Worm (Caenorhabditis elegans) whole organism, L1 larva: Measurements from ENCODE around the gene vab-1.
A peak's percentile ranks its signal among the peaks of the same experiment; 100 is the strongest.

Experiments used
- C16A3.4 ChIP-seq: fragments of 150-350 bp; optimal IDR thresholded peaks from 2 replicates; lab custom pipeline; 2014; ENCODE audit warnings: missing biosample characterization, missing genetic modification characterization
- F16B12.6 ChIP-seq: fragments of 150-350 bp; optimal IDR thresholded peaks from 2 replicates; lab custom pipeline; 2014; ENCODE audit warnings: missing biosample characterization, missing genetic modification characterization
- ceh-90 ChIP-seq: sonication (generic microtip); optimal IDR thresholded peaks from 2 replicates; lab custom pipeline; 2016; ENCODE audit warnings: missing genetic modification characterization, missing compliant biosample characterization
- ces-1 ChIP-seq: fragments of 150-350 bp; optimal IDR thresholded peaks from 2 replicates; lab custom pipeline; 2014; ENCODE audit warnings: missing biosample characterization, missing genetic modification reagents, missing genetic modification characterization
- dpl-1 ChIP-seq, 3 experiments: fragments of 150-350 bp in 2 of 3; sonication (generic microtip) in 1 of 3; optimal IDR thresholded peaks; 2 replicates each; lab custom pipeline; 2014 to 2017; ENCODE audit warnings: missing biosample characterization in 3 of 3, missing genetic modification characterization in 3 of 3, missing genetic modification reagents in 3 of 3
- efl-1 ChIP-seq, 4 experiments: fragments of 150-350 bp; optimal IDR thresholded peaks in 3 of 4; peaks in 1 of 4; 1 replicate in 1 of 4; 2 replicates in 3 of 4; lab custom pipeline; 2014; ENCODE audit warnings: missing biosample characterization in 2 of 4, missing genetic modification characterization in 2 of 4, missing genetic modification reagents in 2 of 4
- efl-3 ChIP-seq: fragments of 200-800 bp; sonication (Bioruptor generic); optimal IDR thresholded peaks from 2 replicates; lab custom pipeline; 2018; ENCODE audit warnings: mild to moderate bottlenecking, missing genetic modification characterization, missing compliant biosample characterization
- egl-27 ChIP-seq, 2 experiments: fragments of 150-350 bp in 1 of 2; sonication (generic microtip); optimal IDR thresholded peaks; 3 replicates each; lab custom pipeline; 2017 to 2018; ENCODE audit warnings: missing biosample characterization in 2 of 2, missing genetic modification characterization in 2 of 2, missing genetic modification reagents in 2 of 2
- elt-2 ChIP-seq: sonication (generic microtip); optimal IDR thresholded peaks from 2 replicates; lab custom pipeline; 2016; ENCODE audit warnings: missing genetic modification characterization, mild to moderate bottlenecking, inconsistent platforms, missing compliant biosample characterization, missing genetic modification reagents
- elt-3 ChIP-seq, 6 experiments: fragments of 150-350 bp in 1 of 6; sonication (generic microtip); optimal IDR thresholded peaks; 2 replicates each; lab custom pipeline; 2017 to 2018; ENCODE audit warnings: missing biosample characterization in 6 of 6, missing genetic modification characterization in 6 of 6, inconsistent platforms in 1 of 6
- ets-5 ChIP-seq: fragments of 200-800 bp; sonication (Bioruptor generic); IDR thresholded peaks from 2 replicates; pipeline ENCODE4 v1.3.6; 2022; ENCODE audit warnings: missing genetic modification characterization, missing compliant biosample characterization
- fkh-10 ChIP-seq: sonication (generic microtip); optimal IDR thresholded peaks from 2 replicates; lab custom pipeline; 2017; ENCODE audit warnings: missing biosample characterization, missing genetic modification reagents, missing genetic modification characterization
- fkh-4 ChIP-seq: sonication (generic microtip); optimal IDR thresholded peaks from 2 replicates; lab custom pipeline; 2016; ENCODE audit warnings: missing compliant biosample characterization, missing genetic modification characterization, borderline replicate concordance
- fos-1 ChIP-seq: fragments of 150-350 bp; optimal IDR thresholded peaks from 2 replicates; lab custom pipeline; 2014; ENCODE audit warnings: missing biosample characterization, missing genetic modification characterization
- grh-1 ChIP-seq: fragments of 200-800 bp; sonication (Bioruptor generic); IDR thresholded peaks from 2 replicates; pipeline ENCODE4 v1.3.6; 2022; ENCODE audit warnings: missing genetic modification reagents, missing genetic modification characterization, missing compliant biosample characterization
- hlh-4 ChIP-seq: sonication (generic microtip); optimal IDR thresholded peaks from 2 replicates; lab custom pipeline; 2016; ENCODE audit warnings: mild to moderate bottlenecking, missing genetic modification characterization, missing compliant biosample characterization
- irx-1 ChIP-seq: sonication (generic microtip); optimal IDR thresholded peaks from 2 replicates; lab custom pipeline; 2016; ENCODE audit warnings: missing genetic modification characterization, missing compliant biosample characterization
- lin-13 ChIP-seq: fragments of 150-350 bp; optimal IDR thresholded peaks from 2 replicates; lab custom pipeline; 2014; ENCODE audit warnings: missing biosample characterization, missing genetic modification reagents, missing genetic modification characterization
- lin-14 ChIP-seq: fragments of 200-800 bp; sonication (Bioruptor generic); optimal IDR thresholded peaks from 2 replicates; lab custom pipeline; 2018; ENCODE audit warnings: mild to moderate bottlenecking, missing genetic modification characterization, moderate library complexity, missing compliant biosample characterization
- lin-15B ChIP-seq: fragments of 150-350 bp; sonication (generic microtip); optimal IDR thresholded peaks from 3 replicates; lab custom pipeline; 2014; ENCODE audit warnings: missing biosample characterization, missing genetic modification characterization
- lsy-2 ChIP-seq, 2 experiments: fragments of 150-350 bp; optimal IDR thresholded peaks; 2 replicates each; lab custom pipeline; 2014; ENCODE audit warnings: missing biosample characterization in 2 of 2, missing genetic modification characterization in 2 of 2
- mef-2 ChIP-seq: fragments of 150-350 bp; optimal IDR thresholded peaks from 2 replicates; lab custom pipeline; 2014; ENCODE audit warnings: missing biosample characterization, missing genetic modification characterization
- nhr-11 ChIP-seq: fragments of 150-350 bp; optimal IDR thresholded peaks from 2 replicates; lab custom pipeline; 2014; ENCODE audit warnings: missing biosample characterization, missing genetic modification characterization
- nhr-19 ChIP-seq: fragments of 200-800 bp; sonication (Bioruptor generic); conservative IDR thresholded peaks from 2 replicates; pipeline ENCODE4 v1.3.6; 2022; ENCODE audit warnings: missing genetic modification characterization, missing compliant biosample characterization
- nhr-20 ChIP-seq: sonication (generic microtip); optimal IDR thresholded peaks from 2 replicates; lab custom pipeline; 2016; ENCODE audit warnings: mild to moderate bottlenecking, missing genetic modification characterization, missing compliant biosample characterization
- nhr-237 ChIP-seq: fragments of 150-350 bp; optimal IDR thresholded peaks from 2 replicates; lab custom pipeline; 2014; ENCODE audit warnings: missing biosample characterization, missing genetic modification characterization
- nhr-28 ChIP-seq: fragments of 150-350 bp; optimal IDR thresholded peaks from 2 replicates; lab custom pipeline; 2014; ENCODE audit warnings: missing biosample characterization, missing genetic modification characterization
- nhr-47 ChIP-seq: sonication (generic microtip); optimal IDR thresholded peaks from 2 replicates; lab custom pipeline; 2016; ENCODE audit warnings: mild to moderate bottlenecking, missing genetic modification characterization, moderate library complexity, missing compliant biosample characterization
- nhr-71 ChIP-seq: sonication (generic microtip); optimal IDR thresholded peaks from 2 replicates; lab custom pipeline; 2016; ENCODE audit warnings: mild to moderate bottlenecking, missing genetic modification characterization, moderate library complexity, missing compliant biosample characterization
- nhr-77 ChIP-seq: fragments of 150-350 bp; optimal IDR thresholded peaks from 2 replicates; lab custom pipeline; 2014; ENCODE audit warnings: missing biosample characterization, missing genetic modification characterization
- nhr-84 ChIP-seq: sonication (generic microtip); optimal IDR thresholded peaks from 2 replicates; lab custom pipeline; 2017; ENCODE audit warnings: missing biosample characterization, missing genetic modification characterization
- nhr-85 ChIP-seq: sonication (generic microtip); peaks from one replicate; lab custom pipeline; 2016; ENCODE audit warnings: missing genetic modification characterization, inconsistent platforms, missing compliant biosample characterization
- nhr-90 ChIP-seq: sonication (generic microtip); optimal IDR thresholded peaks from 2 replicates; lab custom pipeline; 2016; ENCODE audit warnings: mild to moderate bottlenecking, missing genetic modification characterization, missing compliant biosample characterization; ENCODE audit not compliant: poor library complexity
- pag-3 ChIP-seq: sonication (generic microtip); optimal IDR thresholded peaks from 2 replicates; lab custom pipeline; 2017; ENCODE audit warnings: missing genetic modification characterization, mild to moderate bottlenecking, missing compliant biosample characterization, antibody characterized with exemption, borderline replicate concordance; ENCODE audit not compliant: insufficient read depth
- pax-3 ChIP-seq: fragments of 200-800 bp; sonication (Bioruptor generic); optimal IDR thresholded peaks from 2 replicates; lab custom pipeline; 2018; ENCODE audit warnings: mild to moderate bottlenecking, missing genetic modification characterization, moderate library complexity, missing compliant biosample characterization
- pqm-1 ChIP-seq: sonication (generic microtip); optimal IDR thresholded peaks from 3 replicates; lab custom pipeline; 2017; ENCODE audit warnings: missing biosample characterization, missing genetic modification characterization
- skn-1 ChIP-seq: fragments of 150-350 bp; optimal IDR thresholded peaks from 2 replicates; lab custom pipeline; 2014; ENCODE audit warnings: missing biosample characterization, missing genetic modification characterization
- snu-23 ChIP-seq: sonication (generic microtip); optimal IDR thresholded peaks from 2 replicates; lab custom pipeline; 2016; ENCODE audit warnings: missing genetic modification characterization, missing compliant biosample characterization
- sup-37 ChIP-seq: fragments of 200-800 bp; sonication (Bioruptor generic); optimal IDR thresholded peaks from 2 replicates; lab custom pipeline; 2018; ENCODE audit warnings: mild to moderate bottlenecking, missing genetic modification characterization, missing compliant biosample characterization
- tbx-2 ChIP-seq: sonication (generic microtip); optimal IDR thresholded peaks from 2 replicates; lab custom pipeline; 2016; ENCODE audit warnings: missing genetic modification characterization, missing compliant biosample characterization
- tlp-1 ChIP-seq: fragments of 150-350 bp; optimal IDR thresholded peaks from 2 replicates; lab custom pipeline; 2014; ENCODE audit warnings: missing biosample characterization, missing genetic modification characterization
- unc-86 ChIP-seq: sonication (generic microtip); optimal IDR thresholded peaks from 2 replicates; lab custom pipeline; 2016; ENCODE audit warnings: missing genetic modification characterization, missing compliant biosample characterization
- xbp-1 ChIP-seq: sonication (generic microtip); optimal IDR thresholded peaks from 2 replicates; lab custom pipeline; 2016; ENCODE audit warnings: missing genetic modification characterization, missing compliant biosample characterization
- ztf-11 ChIP-seq, 2 experiments: sonication (generic microtip); optimal IDR thresholded peaks; 2 replicates each; lab custom pipeline; 2016 to 2017; ENCODE audit warnings: missing genetic modification characterization in 2 of 2, missing biosample characterization in 1 of 2, missing compliant biosample characterization in 1 of 2
- ztf-4 ChIP-seq: fragments of 150-350 bp; optimal IDR thresholded peaks from 2 replicates; lab custom pipeline; 2014; ENCODE audit warnings: missing biosample characterization, missing genetic modification characterization

The vab-1 gene

ce11 chrII:4581090-4581489, 9.3 kb downstream of the vab-1 start:
- TF ChIP-seq nhr-19 (GFP tag; lab: Robert Waterston, UW) (no peak), lin-13 (GFP tag; lab: Kevin White, UChicago) (no peak), nhr-84 (tag; lab: Kevin White, UChicago) (no peak), fos-1 (tag; lab: Kevin White, UChicago) (no peak), pax-3 (no peak), nhr-28 (tag; lab: Kevin White, UChicago) (no peak), elt-2 (no peak), grh-1 (GFP tag; lab: Robert Waterston, UW) (no peak), hlh-4 (no peak), tbx-2 (no peak), nhr-11 (tag; lab: Kevin White, UChicago) (no peak), nhr-71 (tag; lab: Kevin White, UChicago) (no peak), snu-23 (GFP tag; lab: Kevin White, UChicago) (no peak), fkh-10 (no peak)

ce11 chrII:4583203-4583912, 11.6 kb downstream of the vab-1 start:
- TF ChIP-seq efl-1 (optimal IDR thresholded peaks at IDR 0.05; lab: Kevin White, UChicago) (no peak), efl-1 (GFP tag; optimal IDR thresholded peaks at IDR 0.05 in 1 of 2; lab: Kevin White, UChicago) (peak in 1 of 2 experiments; percentile 52), skn-1 (tag; lab: Kevin White, UChicago) (no peak), lin-14 (peak; percentile 28), nhr-85 (peak; percentile 69)

- no peak for TF ChIP-seq ets-5 (GFP tag; lab: Robert Waterston, UW)
- TF ChIP-seq unc-86 (tag; lab: Kevin White, UChicago) = no peak
- TF ChIP-seq ceh-90 = no peak
- TF ChIP-seq nhr-47 (tag; lab: Kevin White, UChicago) = no peak
- peak; percentile 39 for TF ChIP-seq lin-14
- TF ChIP-seq fkh-4 (tag; lab: Kevin White, UChicago) = no peak
- TF ChIP-seq egl-27 (tag; optimal IDR thresholded peaks at IDR 0.05; lab: Kevin White, UChicago) = no peak
- TF ChIP-seq pqm-1 = no peak
- TF ChIP-seq C16A3.4 = no peak
- no peak for TF ChIP-seq mef-2
- TF ChIP-seq efl-1 (optimal IDR thresholded peaks at IDR 0.05; lab: Kevin White, UChicago) = no peak
- TF ChIP-seq efl-1 (GFP tag; optimal IDR thresholded peaks at IDR 0.05 in 1 of 2; lab: Kevin White, UChicago) = peak in 1 of 2 experiments; percentile 16
- TF ChIP-seq xbp-1 = no peak
- no peak for TF ChIP-seq ztf-4 (tag; lab: Kevin White, UChicago)
- TF ChIP-seq F16B12.6 (tag; lab: Kevin White, UChicago) = no peak
- no peak for TF ChIP-seq nhr-90 (tag; lab: Kevin White, UChicago)
Observed at ce11 chrII:4584313-4584712, 12.5 kb downstream of the vab-1 start.

- TF ChIP-seq tlp-1 (tag; lab: Kevin White, UChicago) = no peak
- no peak for TF ChIP-seq lin-15B
- TF ChIP-seq lsy-2 (tag; optimal IDR thresholded peaks at IDR 0.05; lab: Kevin White, UChicago) = no peak
- no peak for TF ChIP-seq pag-3 (tag; lab: Kevin White, UChicago)
- TF ChIP-seq dpl-1 (GFP tag; optimal IDR thresholded peaks at IDR 0.05; lab: Kevin White, UChicago) = no peak
- no peak for TF ChIP-seq skn-1 (tag; lab: Kevin White, UChicago)
- no peak for TF ChIP-seq C16A3.4
- no peak for TF ChIP-seq sup-37
- no peak for TF ChIP-seq irx-1
- TF ChIP-seq elt-3 (tag; optimal IDR thresholded peaks at IDR 0.05; lab: Kevin White, UChicago) = no peak
- TF ChIP-seq ces-1 (GFP tag; lab: Kevin White, UChicago) = no peak
- no peak for TF ChIP-seq efl-3 (GFP tag; lab: Kevin White, UChicago)
- no peak for TF ChIP-seq nhr-237 (tag; lab: Kevin White, UChicago)
- no peak for TF ChIP-seq nhr-77
- no peak for TF ChIP-seq nhr-20 (tag; lab: Kevin White, UChicago)
- no peak for TF ChIP-seq ztf-11 (tag; optimal IDR thresholded peaks at IDR 0.05; lab: Kevin White, UChicago)
- TF ChIP-seq xbp-1 = no peak
- TF ChIP-seq grh-1 (GFP tag; lab: Robert Waterston, UW) = no peak
- TF ChIP-seq, all 84 proteins: peak for 0
Observed at ce11 chrII:4585327-4585726, 13.5 kb downstream of the vab-1 start.
